Worm (Caenorhabditis elegans): Measurements from ENCODE around the gene C44C10.7.

The C44C10.7 gene

DNA sequence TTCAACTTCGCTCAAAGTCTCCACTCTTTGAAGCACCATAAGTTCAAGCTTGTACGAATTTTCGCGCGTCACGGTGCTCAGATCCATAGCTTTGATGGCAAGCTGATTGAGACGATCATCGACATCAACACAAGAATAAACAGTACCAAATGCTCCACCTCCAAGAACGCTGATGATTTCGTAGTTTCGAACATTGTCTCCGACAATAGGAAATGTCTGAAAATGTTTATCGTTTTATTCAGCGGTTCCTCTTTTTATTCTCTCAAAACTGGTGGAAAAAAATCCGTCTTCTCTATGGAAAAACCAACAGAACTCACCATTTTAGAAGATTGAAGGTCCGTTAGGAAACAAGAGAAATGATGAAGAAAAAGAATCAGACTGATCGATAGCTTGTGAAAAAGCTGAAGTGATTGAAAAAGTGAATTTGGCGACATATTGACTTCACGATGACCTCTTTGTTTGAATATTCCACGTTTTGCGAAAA lies at the start of gene C44C10.7:
Gene C44C10.7 (minus strand): TSS at position 434 of the 484 bp plus-strand sequence.
- TF ChIP-seq him-1 (tag; optimal IDR thresholded peaks at IDR 0.05), result no peak
- no peak for TF ChIP-seq W03F9.2 (tag; optimal IDR thresholded peaks at IDR 0.05)
- TF ChIP-seq dao-5 (tag; optimal IDR thresholded peaks at IDR 0.05), result no peak

- TF ChIP-seq him-1 (tag; optimal IDR thresholded peaks at IDR 0.05), result no peak
These were observed 49.0 kb upstream of the C44C10.7 start, which contains the start of gene D1053.3 for ce11 chrX:11737053-11737452. D1053.3 (minus strand) TSS chrX:11737153.

DNA sequence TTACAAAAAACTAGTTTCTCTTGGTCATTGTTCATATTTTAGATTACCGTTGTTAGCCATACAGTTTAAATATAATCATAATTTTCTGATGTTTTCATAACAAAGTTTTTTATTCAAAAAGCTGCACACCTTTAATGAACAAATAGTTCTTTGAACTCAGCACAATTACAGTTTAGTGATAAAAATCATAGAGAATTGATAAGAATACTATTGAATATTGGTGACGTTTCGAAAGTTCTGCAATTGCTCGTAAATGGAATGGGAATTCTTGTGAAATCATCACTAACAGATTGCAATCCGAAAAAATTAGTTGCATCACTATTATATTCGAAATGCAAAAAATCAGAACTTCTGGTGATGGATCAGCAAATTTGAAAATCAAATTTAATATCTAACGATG lies 46.0 kb upstream of the C44C10.7 start:
- TF ChIP-seq dao-5 (tag; optimal IDR thresholded peaks at IDR 0.05), result no peak
- no peak for TF ChIP-seq W03F9.2 (tag; optimal IDR thresholded peaks at IDR 0.05)
- no peak for TF ChIP-seq him-1 (tag; optimal IDR thresholded peaks at IDR 0.05)

DNA sequence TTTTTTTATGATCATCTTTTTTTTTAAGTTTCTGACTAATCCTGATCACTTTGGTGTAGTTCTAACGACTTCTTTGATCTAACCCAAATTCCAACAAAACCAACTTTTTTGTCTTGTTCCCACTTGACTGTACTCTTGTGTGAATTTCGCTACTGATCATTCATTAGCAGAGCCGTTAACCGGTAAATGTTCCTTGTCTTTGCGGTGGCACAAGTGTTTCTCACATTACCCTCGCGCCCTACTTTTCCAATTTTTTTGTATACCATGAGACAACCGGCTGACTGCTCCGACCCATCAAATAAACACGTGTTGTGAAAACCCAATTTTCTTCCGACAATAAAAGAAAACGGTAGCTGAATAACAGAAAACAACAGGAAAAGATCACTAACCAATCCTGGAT lies 44.7 kb upstream of the C44C10.7 start:
- no peak for TF ChIP-seq W03F9.2 (tag; optimal IDR thresholded peaks at IDR 0.05)
- no peak for TF ChIP-seq dao-5 (tag; optimal IDR thresholded peaks at IDR 0.05)
- TF ChIP-seq him-1 (tag; optimal IDR thresholded peaks at IDR 0.05), result no peak

DNA sequence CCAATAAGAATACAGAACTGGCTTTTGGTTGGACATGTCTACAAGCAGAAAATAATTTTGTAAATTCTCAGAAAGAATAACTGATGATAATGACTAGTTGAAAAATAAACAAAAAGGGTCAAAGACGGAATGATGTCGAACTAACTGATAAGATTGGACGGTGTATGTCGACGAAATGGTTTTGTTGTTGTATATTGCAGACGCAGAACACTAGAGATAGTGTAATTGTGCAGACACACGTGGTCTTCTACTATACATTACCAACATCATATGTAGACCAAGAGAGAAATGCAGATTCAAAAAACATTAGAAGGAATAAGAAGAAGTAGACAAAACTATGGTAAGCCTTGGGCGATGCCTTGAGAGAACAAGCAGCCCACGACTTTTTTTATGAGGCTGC lies 39.7 kb upstream of the C44C10.7 start, which contains the start of the genes gst-42 and D1053.2:
Gene gst-42 (minus strand): TSS at position 176 of the 400 bp plus-strand sequence.
Gene D1053.2 (plus strand): TSS at position 391 of the 400 bp plus-strand sequence.
- no peak for TF ChIP-seq him-1 (tag; optimal IDR thresholded peaks at IDR 0.05)
- TF ChIP-seq W03F9.2 (tag; optimal IDR thresholded peaks at IDR 0.05), result peak; percentile 20

DNA sequence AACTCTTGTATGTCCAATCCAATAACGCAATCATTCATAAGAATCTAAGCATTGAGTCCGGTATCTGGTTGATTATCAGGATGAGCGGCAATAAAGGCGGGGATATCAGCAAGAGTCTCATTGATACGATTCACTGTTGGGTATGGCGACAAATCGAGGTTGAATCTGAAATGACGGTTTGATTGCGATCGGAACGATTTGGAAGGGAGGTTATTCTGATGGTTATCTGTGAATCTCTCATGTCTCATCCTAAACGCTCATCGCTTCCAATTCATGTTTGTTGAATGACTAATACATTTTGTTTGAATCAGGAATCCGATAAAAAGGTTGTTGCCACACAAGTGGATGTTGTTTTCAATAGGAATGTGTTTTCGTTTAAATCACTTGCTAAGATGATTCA lies 38.4 kb upstream of the C44C10.7 start:
- TF ChIP-seq dao-5 (tag; optimal IDR thresholded peaks at IDR 0.05) (no peak), him-1 (tag; optimal IDR thresholded peaks at IDR 0.05) (no peak), W03F9.2 (tag; optimal IDR thresholded peaks at IDR 0.05) (no peak)

DNA sequence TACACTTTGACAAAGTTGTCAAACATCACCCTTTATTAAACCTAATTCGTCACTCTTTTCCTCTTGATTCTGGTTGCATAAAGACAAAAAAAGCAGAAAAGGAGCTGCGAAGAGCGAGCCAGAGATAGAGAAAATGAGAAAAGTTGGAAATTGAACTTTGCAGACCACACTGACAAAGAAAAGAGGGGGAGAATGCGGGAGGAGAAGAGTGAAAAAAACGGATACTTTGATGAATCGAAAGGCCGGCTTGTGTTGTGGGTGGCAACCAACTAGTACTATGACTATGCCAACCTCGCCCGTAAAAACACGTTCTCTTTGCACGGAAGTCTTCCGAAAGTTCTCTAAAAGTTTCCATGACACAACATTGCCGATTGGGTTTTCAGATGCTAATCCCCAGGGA lies 37.6 kb upstream of the C44C10.7 start:
- no peak for TF ChIP-seq W03F9.2 (tag; optimal IDR thresholded peaks at IDR 0.05)
- no peak for TF ChIP-seq him-1 (tag; optimal IDR thresholded peaks at IDR 0.05)
- TF ChIP-seq dao-5 (tag; optimal IDR thresholded peaks at IDR 0.05), result no peak

- no peak for TF ChIP-seq dao-5 (tag; optimal IDR thresholded peaks at IDR 0.05)
- no peak for TF ChIP-seq him-1 (tag; optimal IDR thresholded peaks at IDR 0.05)
- no peak for TF ChIP-seq W03F9.2 (tag; optimal IDR thresholded peaks at IDR 0.05)
These were observed 35.7 kb upstream of the C44C10.7 start, which contains the start of gene D1053.4 for ce11 chrX:11723781-11724201. D1053.4 (minus strand) TSS chrX:11723800.

- TF ChIP-seq W03F9.2 (tag; optimal IDR thresholded peaks at IDR 0.05), result no peak
- no peak for TF ChIP-seq dao-5 (tag; optimal IDR thresholded peaks at IDR 0.05)
- TF ChIP-seq him-1 (tag; optimal IDR thresholded peaks at IDR 0.05), result no peak
These were observed 32.0 kb upstream of the C44C10.7 start for ce11 chrX:11720058-11720457.

ce11 chrX:11718751-11719150 lies 30.7 kb upstream of the C44C10.7 start:
- TF ChIP-seq W03F9.2 (tag; optimal IDR thresholded peaks at IDR 0.05) (no peak), dao-5 (tag; optimal IDR thresholded peaks at IDR 0.05) (no peak), him-1 (tag; optimal IDR thresholded peaks at IDR 0.05) (no peak)

DNA sequence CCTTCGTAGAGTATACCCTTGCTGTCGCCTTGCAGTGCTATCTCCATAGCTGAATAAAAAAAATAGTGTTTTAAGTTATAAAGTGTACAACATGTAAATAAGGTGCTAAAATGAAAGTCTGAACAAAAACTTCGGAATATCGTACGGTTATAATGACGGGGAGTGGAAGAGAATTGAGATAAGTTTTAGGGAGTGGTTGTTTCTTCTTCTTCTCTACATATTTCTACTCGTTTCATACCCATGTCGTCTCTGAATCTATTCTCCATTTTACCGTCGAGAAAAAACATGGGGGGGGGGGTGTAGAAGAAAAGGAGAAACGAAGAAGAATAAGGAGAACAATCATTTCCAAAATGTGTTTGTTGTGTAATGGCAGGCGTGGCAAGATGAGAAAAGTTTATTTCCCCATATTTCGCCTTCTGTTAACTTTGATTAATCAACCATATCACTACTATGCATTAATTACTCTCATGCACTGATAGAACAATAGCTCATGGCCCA lies 28.4 kb upstream of the C44C10.7 start, which contains the start of gene C44C10.9:
Gene C44C10.9 (minus strand): TSS at position 51 of the 498 bp plus-strand sequence.
- no peak for TF ChIP-seq him-1 (tag; optimal IDR thresholded peaks at IDR 0.05)
- TF ChIP-seq dao-5 (tag; optimal IDR thresholded peaks at IDR 0.05), result no peak
- TF ChIP-seq W03F9.2 (tag; optimal IDR thresholded peaks at IDR 0.05), result no peak

ce11 chrX:11712230-11712853 lies 24.3 kb upstream of the C44C10.7 start, which contains the start of gene col-180:
col-180 (minus strand) TSS chrX:11712280.
- TF ChIP-seq W03F9.2 (tag; optimal IDR thresholded peaks at IDR 0.05) (no peak), dao-5 (tag; optimal IDR thresholded peaks at IDR 0.05) (no peak), him-1 (tag; optimal IDR thresholded peaks at IDR 0.05) (no peak)

ce11 chrX:11711437-11712080 lies 23.5 kb upstream of the C44C10.7 start:
- TF ChIP-seq dao-5 (tag; optimal IDR thresholded peaks at IDR 0.05), result no peak
- no peak for TF ChIP-seq him-1 (tag; optimal IDR thresholded peaks at IDR 0.05)
- TF ChIP-seq W03F9.2 (tag; optimal IDR thresholded peaks at IDR 0.05), result no peak

DNA sequence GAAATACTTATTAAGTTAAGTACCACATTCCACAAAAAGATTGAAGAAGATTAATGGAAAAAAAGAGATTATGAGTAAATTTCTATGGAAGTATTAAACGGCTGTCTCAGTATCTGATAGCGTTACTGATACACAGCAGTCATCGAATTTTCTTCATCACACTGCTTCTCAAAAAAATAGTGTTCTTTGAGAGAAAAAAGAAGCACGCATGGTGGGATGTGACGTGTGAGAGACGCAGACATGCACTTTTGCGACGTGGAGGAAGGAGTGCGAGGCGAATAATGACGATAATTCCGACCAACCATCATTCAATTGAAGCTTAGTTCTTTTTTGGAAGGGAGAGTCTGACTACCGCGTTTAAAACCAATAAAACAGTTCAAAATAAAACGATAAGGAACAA lies 22.2 kb upstream of the C44C10.7 start, which contains the start of gene C44C10.11:
Gene C44C10.11 (minus strand): TSS at position 115 of the 400 bp plus-strand sequence.
- TF ChIP-seq him-1 (tag; optimal IDR thresholded peaks at IDR 0.05), result no peak
- TF ChIP-seq W03F9.2 (tag; optimal IDR thresholded peaks at IDR 0.05), result peak; percentile 16
- no peak for TF ChIP-seq dao-5 (tag; optimal IDR thresholded peaks at IDR 0.05)
